Fruit fly (Drosophila melanogaster): ENCODE results near the gene Sr-CIV.

The Sr-CIV gene

DNA sequence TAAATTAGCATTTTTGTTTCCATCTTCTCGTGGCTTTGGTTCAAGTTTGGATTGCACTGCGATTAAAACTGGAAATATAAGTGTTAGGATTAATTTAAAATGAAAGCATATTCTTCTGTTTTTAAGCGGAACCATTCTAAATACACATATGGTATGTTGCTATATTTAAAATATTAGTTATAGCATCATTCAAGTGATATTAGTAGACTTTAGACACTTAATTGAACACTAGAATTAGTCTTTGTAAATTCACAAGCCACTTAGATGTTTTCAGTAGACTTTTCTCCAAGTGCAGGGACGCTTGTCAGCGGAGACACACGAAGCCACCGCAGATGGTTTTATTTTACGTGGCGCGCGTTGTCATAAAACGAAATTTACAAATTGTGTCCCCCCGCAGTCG lies 46.0 kb upstream of the Sr-CIV start (continued):
- TF ChIP-seq jigr1 (GFP tag; IDR thresholded peaks at IDR 0.05) (no peak), gcm2 (GFP tag; optimal IDR thresholded peaks at IDR 0.05) (no peak), jumu (GFP tag; optimal IDR thresholded peaks at IDR 0.05) (peak; percentile 31), BtbVII (GFP tag; optimal IDR thresholded peaks at IDR 0.05) (no peak), al (GFP tag; IDR thresholded peaks at IDR 0.05) (peak; percentile 42; the same call in 1 of the 2 replicates), CG7928 (GFP tag; optimal IDR thresholded peaks at IDR 0.05) (no peak), Doc2 (GFP tag; IDR thresholded peaks at IDR 0.05) (no peak), Sry-δ (GFP tag; optimal IDR thresholded peaks at IDR 0.05) (no peak), zfh1 (GFP tag; IDR thresholded peaks at IDR 0.05) (no peak), zen2 (GFP tag; IDR thresholded peaks at IDR 0.05; ENCODE audit: partially characterized antibody) (no peak), bab2 (GFP tag; optimal IDR thresholded peaks at IDR 0.05) (no peak), CG12219 (GFP tag; optimal IDR thresholded peaks at IDR 0.05) (no peak), CG17568 (GFP tag; optimal IDR thresholded peaks at IDR 0.05) (no peak), CG2202 (tag; optimal IDR thresholded peaks at IDR 0.05) (no peak), CG9797 (GFP tag; optimal IDR thresholded peaks at IDR 0.05) (no peak), CG3281 (GFP tag; optimal IDR thresholded peaks at IDR 0.05) (no peak), NC2α (GFP tag; optimal IDR thresholded peaks at IDR 0.05) (no peak), CG16779 (GFP tag; IDR thresholded peaks at IDR 0.05) (no peak), CG13775 (GFP tag; optimal IDR thresholded peaks at IDR 0.05) (no peak), CG2120 (GFP tag; optimal IDR thresholded peaks at IDR 0.05) (peak; percentile 22), CG42726 (GFP tag; IDR thresholded peaks at IDR 0.05; ENCODE audit: partially characterized antibody) (no peak), gcm (GFP tag; optimal IDR thresholded peaks at IDR 0.05) (peak; percentile 4), sna (GFP tag; IDR thresholded peaks at IDR 0.05; ENCODE audit: partially characterized antibody) (no peak), CG17328 (GFP tag; IDR thresholded peaks at IDR 0.05) (no peak), CG4328 (GFP tag; optimal IDR thresholded peaks at IDR 0.05) (no peak), CG12942 (GFP tag; optimal IDR thresholded peaks at IDR 0.05) (no peak), CG11695 (GFP tag; IDR thresholded peaks at IDR 0.05) (peak; percentile 63; the same call in 2 of the 3 replicates), Sry-β (GFP tag; optimal IDR thresholded peaks at IDR 0.05) (no peak), sd (tag; optimal IDR thresholded peaks at IDR 0.05) (no peak), CG9876 (GFP tag; optimal IDR thresholded peaks at IDR 0.05) (no peak), Aef1 (GFP tag; IDR thresholded peaks at IDR 0.05) (no peak), Chrac-16 (GFP tag; optimal IDR thresholded peaks at IDR 0.05) (peak; percentile 15), Pdp1 (GFP tag; optimal IDR thresholded peaks at IDR 0.05) (no peak), hth (optimal IDR thresholded peaks at IDR 0.05) (no peak), CG7271 (tag; optimal IDR thresholded peaks at IDR 0.05) (no peak), CG11398 (GFP tag; optimal IDR thresholded peaks at IDR 0.05) (no peak), Xrp1 (GFP tag; IDR thresholded peaks at IDR 0.05) (peak; percentile 48; the same call in 1 of the 2 replicates), Dip2 (GFP tag; IDR thresholded peaks at IDR 0.05) (no peak), CG33557 (GFP tag; optimal IDR thresholded peaks at IDR 0.05) (no peak), Ets65A (GFP tag) (no peak), CG8290 (GFP tag; optimal IDR thresholded peaks at IDR 0.05) (no peak), CG8290 (tag; optimal IDR thresholded peaks at IDR 0.05) (no peak), ems (GFP tag; optimal IDR thresholded peaks at IDR 0.05) (peak; percentile 26), CG12299 (tag; optimal IDR thresholded peaks at IDR 0.05) (no peak), CG31224 (GFP tag; IDR thresholded peaks at IDR 0.05) (0 out of 2 replicates have a peak, but pooled peaks have one; percentile 28), CG6791 (GFP tag; IDR thresholded peaks at IDR 0.05; ENCODE audit: partially characterized antibody) (no peak), Abd-B (GFP tag; optimal IDR thresholded peaks at IDR 0.05) (peak; percentile 39), D19A (tag; optimal IDR thresholded peaks at IDR 0.05) (no peak), Mrtf (GFP tag; IDR thresholded peaks at IDR 0.05) (no peak), CG2889 (GFP tag; IDR thresholded peaks at IDR 0.05) (no peak), Dp (GFP tag; optimal IDR thresholded peaks at IDR 0.05) (no peak), CG4617 (GFP tag; optimal IDR thresholded peaks at IDR 0.05; ENCODE audit: borderline replicate concordance) (no peak), Dfd (GFP tag; optimal IDR thresholded peaks at IDR 0.05) (no peak)

Data from whole organism, embryonic.